Fruit fly (Drosophila melanogaster) S2 (cell line): ENCODE data around the gene CG31606.

Experiments
- CG8478 ChIP-seq: fragments of >200 bp; optimal IDR thresholded peaks from 2 replicates; lab custom pipeline; 2018
- CTCF ChIP-seq, 2 experiments: fragments of >200 bp; optimal IDR thresholded peaks; 2 replicates each; lab custom pipeline; 2018

DNA sequence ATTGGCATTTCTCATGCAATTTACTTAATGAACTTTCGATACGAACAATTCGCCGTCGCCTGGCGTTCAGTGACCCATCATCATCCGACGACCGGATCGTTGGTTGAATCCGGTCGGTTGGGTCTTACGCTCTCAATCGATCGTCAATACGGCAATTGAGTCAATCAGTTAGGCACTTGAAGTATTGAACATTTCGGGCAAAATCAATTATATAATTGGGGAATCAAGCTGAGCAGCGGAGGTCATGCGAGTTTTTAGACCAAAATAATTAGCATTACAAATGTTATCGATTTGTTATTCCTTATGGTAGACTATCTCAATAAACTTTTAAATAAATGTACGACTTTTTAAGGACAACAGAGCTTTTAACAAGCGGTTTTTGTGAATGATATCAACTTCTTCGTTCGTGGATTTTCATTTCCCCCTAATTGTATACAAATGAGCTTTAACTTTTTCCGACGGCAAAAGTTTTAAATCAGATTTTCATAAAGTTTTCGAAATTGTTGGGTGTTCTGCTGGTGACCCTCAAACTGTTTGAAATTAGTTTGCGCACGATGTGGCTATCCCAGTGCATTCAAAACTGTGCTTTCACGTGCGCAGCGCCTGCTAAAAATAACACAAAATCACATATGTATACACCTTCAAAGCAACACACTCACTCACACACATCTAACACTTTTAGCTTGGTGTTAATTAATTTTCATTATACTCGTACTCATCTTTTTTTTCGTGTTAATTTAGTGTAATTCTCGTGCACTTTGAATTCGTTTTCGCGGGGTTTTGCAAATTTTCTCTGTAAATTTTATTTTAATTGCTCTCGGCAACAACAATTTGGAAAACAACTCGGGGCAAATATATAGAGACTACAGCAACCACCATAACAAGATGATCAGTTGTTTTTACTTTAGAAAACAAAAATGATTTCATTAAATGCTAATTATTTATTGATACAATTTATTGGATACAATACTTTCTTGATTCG is 49.2 kb upstream of the CG31606 start:
- TF ChIP-seq CG8478 (lab: Kevin White, UChicago) (no peak), CTCF (optimal IDR thresholded peaks at IDR 0.05; lab: Kevin White, UChicago) (peak in 1 of 2 experiments; percentile 3)
